Fruit fly (Drosophila melanogaster) whole organism, embryonic: Measurements from ENCODE around the gene CG44037.
A peak's percentile ranks its signal among the peaks of the same experiment; 100 is the strongest.

Experiments used
- Ada2b ChIP-seq: fragments of 200-800 bp; sonication (Bioruptor generic); IDR thresholded peaks from 2 replicates; pipeline ENCODE4 v1.3.6; 2022; ENCODE audit warnings: missing biosample characterization, missing genetic modification characterization
- CG1024 ChIP-seq: fragments of 200-800 bp; sonication (Bioruptor generic); IDR thresholded peaks from 2 replicates; pipeline ENCODE4 v1.3.6; 2022; ENCODE audit warnings: missing biosample characterization, missing genetic modification characterization
- CG10431 ChIP-seq: fragments of 200-800 bp; sonication (Bioruptor generic); optimal IDR thresholded peaks from 3 replicates; lab custom pipeline; 2018; ENCODE audit warnings: missing biosample characterization, mild to moderate bottlenecking, missing genetic modification characterization
- CG11456 ChIP-seq: fragments of 200-800 bp; sonication (Bioruptor generic); IDR thresholded peaks from 3 replicates; pipeline ENCODE4 v1.3.6; 2022; ENCODE audit warnings: missing biosample characterization, missing genetic modification characterization
- CG12104 ChIP-seq: fragments of 200-800 bp; sonication (Bioruptor generic); optimal IDR thresholded peaks from 3 replicates; lab custom pipeline; 2016; ENCODE audit warnings: missing biosample characterization, missing genetic modification characterization
- CG14667 ChIP-seq: fragments of 200-800 bp; sonication (Bioruptor generic); IDR thresholded peaks from 2 replicates; pipeline ENCODE4 v1.3.6; 2022; ENCODE audit warnings: missing biosample characterization, missing genetic modification characterization
- CG15514 ChIP-seq: fragments of 200-800 bp; sonication (Bioruptor generic); optimal IDR thresholded peaks from 3 replicates; lab custom pipeline; 2017; ENCODE audit warnings: missing biosample characterization, missing genetic modification characterization, mild to moderate bottlenecking, moderate library complexity, missing genetic modification reagents
- CG17568 ChIP-seq: fragments of 200-800 bp; sonication (Bioruptor generic); optimal IDR thresholded peaks from 2 replicates; lab custom pipeline; 2018; ENCODE audit warnings: missing biosample characterization, mild to moderate bottlenecking, missing genetic modification characterization, moderate library complexity
- CG31224 ChIP-seq: fragments of 200-800 bp; sonication (Bioruptor generic); IDR thresholded peaks from 2 replicates; pipeline ENCODE4 v1.3.6; 2022; ENCODE audit warnings: missing biosample characterization, missing genetic modification characterization
- CG5180 ChIP-seq: fragments of 200-800 bp; sonication (Bioruptor generic); optimal IDR thresholded peaks from 3 replicates; lab custom pipeline; 2017; ENCODE audit warnings: missing biosample characterization, missing genetic modification characterization, mild to moderate bottlenecking, moderate library complexity, missing genetic modification reagents
- CG6254 ChIP-seq: fragments of 200-800 bp; sonication (Bioruptor generic); optimal IDR thresholded peaks from 3 replicates; lab custom pipeline; 2017; ENCODE audit warnings: mild to moderate bottlenecking, missing biosample characterization, missing genetic modification reagents, missing genetic modification characterization
- CkIIα-i1 ChIP-seq: fragments of 200-800 bp; sonication (Bioruptor generic); IDR thresholded peaks from 2 replicates; pipeline ENCODE4 v1.3.6; 2022; ENCODE audit warnings: missing biosample characterization, missing genetic modification characterization
- CrebB ChIP-seq: fragments of 200-800 bp; sonication (Bioruptor generic); optimal IDR thresholded peaks from 3 replicates; lab custom pipeline; 2018; ENCODE audit warnings: missing biosample characterization, mild to moderate bottlenecking, missing genetic modification characterization
- H2.0 ChIP-seq: fragments of 200-800 bp; sonication (Bioruptor generic); IDR thresholded peaks from 2 replicates; pipeline ENCODE4 v1.3.6; 2022; ENCODE audit warnings: missing biosample characterization, missing genetic modification characterization
- Hand ChIP-seq: fragments of 200-800 bp; sonication (Bioruptor generic); optimal IDR thresholded peaks from 2 replicates; lab custom pipeline; 2017; ENCODE audit warnings: mild to moderate bottlenecking, missing biosample characterization, missing genetic modification reagents, missing genetic modification characterization
- Hmx ChIP-seq: fragments of 200-800 bp; sonication (Bioruptor generic); optimal IDR thresholded peaks from 2 replicates; lab custom pipeline; 2016; ENCODE audit warnings: missing biosample characterization, missing genetic modification characterization
- Meics ChIP-seq: fragments of 200-800 bp; sonication (Bioruptor generic); optimal IDR thresholded peaks from 2 replicates; lab custom pipeline; 2017; ENCODE audit warnings: missing biosample characterization, mild to moderate bottlenecking, missing genetic modification characterization
- Pdp1 ChIP-seq, 2 experiments: fragments of 200-800 bp; sonication (Bioruptor generic); optimal IDR thresholded peaks; 3 replicates each; lab custom pipeline; 2016; ENCODE audit warnings: missing biosample characterization in 2 of 2, missing genetic modification characterization in 2 of 2, mild to moderate bottlenecking in 1 of 2, moderate library complexity in 1 of 2
- Poxn ChIP-seq: fragments of 200-800 bp; sonication (Bioruptor generic); IDR thresholded peaks from 2 replicates; pipeline ENCODE4 v1.3.6; 2022; ENCODE audit warnings: missing biosample characterization, missing genetic modification characterization
- Spps ChIP-seq: fragments of 200-800 bp; sonication (Bioruptor generic); optimal IDR thresholded peaks from 2 replicates; lab custom pipeline; 2018; ENCODE audit warnings: missing biosample characterization, mild to moderate bottlenecking, missing genetic modification characterization
- Xbp1 ChIP-seq: fragments of 200-800 bp; sonication (Bioruptor generic); optimal IDR thresholded peaks from 3 replicates; lab custom pipeline; 2016; ENCODE audit warnings: missing biosample characterization, mild to moderate bottlenecking, missing genetic modification characterization
- ems ChIP-seq: fragments of 200-800 bp; sonication (Bioruptor generic); optimal IDR thresholded peaks from 3 replicates; lab custom pipeline; 2016; ENCODE audit warnings: missing biosample characterization, missing genetic modification characterization
- exex ChIP-seq: fragments of 200-800 bp; sonication (Bioruptor generic); optimal IDR thresholded peaks from 4 replicates; lab custom pipeline; 2018; ENCODE audit warnings: missing biosample characterization, mild to moderate bottlenecking, missing genetic modification characterization, moderate library complexity
- fd102C ChIP-seq: fragments of 200-800 bp; sonication (Bioruptor generic); optimal IDR thresholded peaks from 2 replicates; lab custom pipeline; 2018; ENCODE audit warnings: missing biosample characterization, mild to moderate bottlenecking, missing genetic modification characterization, moderate library complexity
- grn ChIP-seq: fragments of 200-800 bp; sonication (Bioruptor generic); optimal IDR thresholded peaks from 3 replicates; lab custom pipeline; 2017; ENCODE audit warnings: missing biosample characterization, missing genetic modification characterization
- hkb ChIP-seq, 2 experiments: fragments of 200-800 bp in 1 of 2; fragments of >200 bp in 1 of 2; sonication (Bioruptor generic) in 1 of 2; IDR thresholded peaks in 1 of 2; optimal IDR thresholded peaks in 1 of 2; 2 replicates each; pipeline versions ENCODE4 v1.3.6 to Lab custom; 2017 to 2022; ENCODE audit warnings: missing biosample characterization in 1 of 2, missing genetic modification characterization in 1 of 2
- jigr1 ChIP-seq: fragments of 200-800 bp; sonication (Bioruptor generic); IDR thresholded peaks from 3 replicates; pipeline ENCODE4 v1.3.6; 2022; ENCODE audit warnings: missing biosample characterization, missing genetic modification characterization
- lilli ChIP-seq: fragments of 200-800 bp; sonication (Bioruptor generic); optimal IDR thresholded peaks from 3 replicates; lab custom pipeline; 2016; ENCODE audit warnings: missing biosample characterization, missing genetic modification characterization
- lov ChIP-seq, 2 experiments: fragments of 200-800 bp in 1 of 2; fragments of >200 bp in 1 of 2; sonication (Bioruptor generic) in 1 of 2; IDR thresholded peaks in 1 of 2; optimal IDR thresholded peaks in 1 of 2; 2 replicates in 1 of 2; 3 replicates in 1 of 2; pipeline versions ENCODE4 v1.3.6 to Lab custom; 2017 to 2022; ENCODE audit warnings: missing biosample characterization in 1 of 2, missing genetic modification characterization in 1 of 2
- mirr ChIP-seq: fragments of 200-800 bp; sonication (Bioruptor generic); optimal IDR thresholded peaks from 3 replicates; lab custom pipeline; 2018; ENCODE audit warnings: missing biosample characterization, mild to moderate bottlenecking, missing genetic modification characterization
- mld ChIP-seq: fragments of 200-800 bp; sonication (Bioruptor generic); IDR thresholded peaks from 3 replicates; pipeline ENCODE4 v1.3.6; 2022; ENCODE audit warnings: missing biosample characterization, missing genetic modification characterization; ENCODE audit not compliant: partially characterized antibody
- sima ChIP-seq: fragments of 200-800 bp; sonication (Bioruptor generic); optimal IDR thresholded peaks from 2 replicates; lab custom pipeline; 2016; ENCODE audit warnings: missing biosample characterization, missing genetic modification characterization
- sna ChIP-seq: fragments of 200-800 bp; sonication (Bioruptor generic); IDR thresholded peaks from 2 replicates; pipeline ENCODE4 v1.3.6; 2022; ENCODE audit warnings: missing biosample characterization, missing genetic modification characterization; ENCODE audit not compliant: partially characterized antibody
- sug ChIP-seq: fragments of 200-800 bp; optimal IDR thresholded peaks from 2 replicates; lab custom pipeline; 2019; ENCODE audit warnings: missing biosample characterization, mild to moderate bottlenecking, missing genetic modification characterization, moderate library complexity
- unc-4 ChIP-seq: fragments of 200-800 bp; sonication (Bioruptor generic); IDR thresholded peaks from 2 replicates; pipeline ENCODE4 v1.3.6; 2022; ENCODE audit warnings: missing biosample characterization, missing genetic modification characterization; ENCODE audit not compliant: partially characterized antibody

Gene CG44037

DNA sequence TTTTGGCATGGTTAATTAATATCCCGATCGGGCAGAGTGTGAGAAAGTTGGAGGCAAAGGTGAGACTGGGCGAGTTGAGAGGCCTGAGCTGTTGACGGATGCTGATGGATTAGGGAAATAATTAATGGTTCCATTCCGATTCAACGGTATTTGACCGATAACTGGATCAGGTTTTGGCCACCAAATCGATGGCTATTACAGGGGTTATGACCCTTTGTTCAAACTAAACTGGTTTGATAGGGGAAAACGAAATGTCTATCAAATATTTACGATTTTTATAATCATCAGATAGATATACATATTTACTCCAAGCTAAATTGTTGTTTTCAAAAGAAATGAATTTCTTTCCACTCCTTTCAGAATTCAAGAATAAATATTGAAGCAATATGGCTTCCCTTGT lies at the start of gene CG44037, which contains the start of gene svp:
Gene CG44037, plus strand, starts transcription at position 301 of the 400 bp plus-strand sequence.
Gene svp, plus strand, starts transcription at position 301 of the 400 bp plus-strand sequence.
- no peak for TF ChIP-seq CG15514 (GFP tag; lab: Kevin White, UChicago)
- TF ChIP-seq hkb (optimal IDR thresholded peaks at IDR 0.05; lab: Kevin White, UChicago), result no peak
- no peak for TF ChIP-seq hkb (GFP tag; IDR thresholded peaks at IDR 0.05; lab: Robert Waterston, UW)
- no peak for TF ChIP-seq lov (optimal IDR thresholded peaks at IDR 0.05; lab: Kevin White, UChicago)
- TF ChIP-seq lov (GFP tag; IDR thresholded peaks at IDR 0.05; lab: Robert Waterston, UW), result no peak
- TF ChIP-seq Spps (tag; lab: Kevin White, UChicago), result no peak
- TF ChIP-seq CG5180 (GFP tag; lab: Kevin White, UChicago), result no peak
- no peak for TF ChIP-seq CG10431 (GFP tag; lab: Kevin White, UChicago)

DNA sequence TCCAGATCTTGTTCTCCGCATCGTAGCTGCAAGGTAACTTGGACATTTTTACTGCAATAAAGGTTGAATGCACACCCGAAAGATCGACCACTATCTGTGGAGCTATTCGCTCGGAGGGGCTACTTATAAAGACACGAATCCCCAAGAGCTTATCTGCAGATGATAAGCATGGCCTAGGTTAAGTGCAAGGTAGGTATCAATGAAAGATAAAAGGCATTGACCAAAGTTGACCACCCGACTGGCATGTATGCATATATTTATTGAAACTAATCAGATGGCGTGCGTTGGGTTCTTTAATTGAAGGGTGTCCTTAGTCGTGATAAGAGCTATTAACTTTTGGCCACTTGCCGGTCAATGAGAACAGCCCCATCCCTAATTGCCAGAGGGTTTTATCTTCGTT lies 48.3 kb upstream of the CG44037 start, which contains the start of gene CG4830:
Gene CG4830, minus strand, starts transcription at position 101 of the 400 bp plus-strand sequence.
- no peak for TF ChIP-seq CkIIα-i1 (GFP tag; lab: Robert Waterston, UW)
- TF ChIP-seq mirr, result peak; percentile 28
- TF ChIP-seq jigr1 (GFP tag; lab: Robert Waterston, UW), result no peak

DNA sequence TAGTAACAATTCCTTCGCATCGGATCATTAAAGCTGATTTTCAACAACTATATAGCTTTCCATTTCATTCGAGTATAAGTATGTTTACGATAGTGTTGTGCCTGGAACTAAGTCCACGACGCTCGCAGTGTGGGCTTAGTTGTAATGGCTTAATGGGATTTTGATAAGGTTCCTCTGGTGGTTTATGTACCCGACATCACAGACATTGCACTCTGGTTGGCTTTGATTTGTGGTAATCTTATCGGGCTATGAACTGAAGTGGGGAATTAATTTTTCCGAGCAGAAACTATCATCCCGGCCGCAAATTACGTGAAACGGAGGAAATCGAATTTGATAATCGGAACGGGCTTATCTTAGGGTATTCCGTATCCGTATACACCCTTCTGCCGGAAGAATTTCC lies 47.0 kb upstream of the CG44037 start:
- no peak for TF ChIP-seq Hmx (GFP tag; lab: Kevin White, UChicago)
- no peak for TF ChIP-seq CG11456
- no peak for TF ChIP-seq Meics (GFP tag; lab: Kevin White, UChicago)
- TF ChIP-seq sima (GFP tag; lab: Kevin White, UChicago), result no peak
- no peak for TF ChIP-seq Poxn (GFP tag; lab: Robert Waterston, UW)
- TF ChIP-seq mirr, result peak; percentile 80
- peak; percentile 43 for TF ChIP-seq grn (GFP tag; lab: Kevin White, UChicago)
- TF ChIP-seq ems (GFP tag; lab: Kevin White, UChicago), result no peak
- no peak for TF ChIP-seq Hand (GFP tag; lab: Kevin White, UChicago)
- no peak for TF ChIP-seq Ada2b (GFP tag; lab: Robert Waterston, UW)
- TF ChIP-seq sna, result no peak
- peak; percentile 84 for TF ChIP-seq exex (tag; lab: Kevin White, UChicago)
- peak; percentile 64 for TF ChIP-seq sug (tag; lab: Kevin White, UChicago)

DNA sequence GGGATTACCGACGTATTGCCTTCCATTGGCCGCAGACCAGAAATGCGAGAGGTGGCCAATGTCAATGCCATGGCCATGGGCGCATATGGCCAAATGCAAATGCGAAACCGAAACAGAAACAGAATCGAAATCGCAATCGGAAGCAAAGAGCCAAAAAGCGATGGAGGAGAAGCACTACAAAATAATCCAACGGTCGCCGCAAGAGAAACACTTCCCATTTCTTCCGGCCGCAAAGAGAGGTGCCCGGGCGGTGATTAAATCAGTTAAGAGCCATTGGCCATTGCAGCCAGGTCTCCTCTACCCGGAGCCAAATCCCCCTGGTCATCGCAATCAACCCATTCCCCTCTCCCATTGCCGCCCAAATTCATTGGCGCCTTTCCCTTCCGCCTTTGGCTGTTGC lies 44.3 kb upstream of the CG44037 start, which contains the start of gene CG14742:
Gene CG14742, plus strand, starts transcription at position 301 of the 400 bp plus-strand sequence.
- no peak for TF ChIP-seq mld
- TF ChIP-seq CG12104 (GFP tag; lab: Kevin White, UChicago), result no peak
- no peak for TF ChIP-seq Pdp1 (GFP tag; optimal IDR thresholded peaks at IDR 0.05; lab: Kevin White, UChicago)
- TF ChIP-seq CrebB (tag; lab: Kevin White, UChicago), result no peak
- TF ChIP-seq CG1024 (GFP tag; lab: Robert Waterston, UW), result no peak
- TF ChIP-seq CG31224 (GFP tag; lab: Robert Waterston, UW), result no peak
- no peak for TF ChIP-seq H2.0
- TF ChIP-seq CG17568, result no peak
- no peak for TF ChIP-seq unc-4 (GFP tag; lab: Robert Waterston, UW)
- TF ChIP-seq CG6254 (GFP tag; lab: Kevin White, UChicago), result no peak
- TF ChIP-seq lilli, result no peak
- TF ChIP-seq CG14667 (GFP tag; lab: Robert Waterston, UW), result no peak
- no peak for TF ChIP-seq fd102C
- TF ChIP-seq Xbp1, result no peak
